Fruit fly (Drosophila melanogaster): ENCODE measurements around the gene CG10183.

DNA sequence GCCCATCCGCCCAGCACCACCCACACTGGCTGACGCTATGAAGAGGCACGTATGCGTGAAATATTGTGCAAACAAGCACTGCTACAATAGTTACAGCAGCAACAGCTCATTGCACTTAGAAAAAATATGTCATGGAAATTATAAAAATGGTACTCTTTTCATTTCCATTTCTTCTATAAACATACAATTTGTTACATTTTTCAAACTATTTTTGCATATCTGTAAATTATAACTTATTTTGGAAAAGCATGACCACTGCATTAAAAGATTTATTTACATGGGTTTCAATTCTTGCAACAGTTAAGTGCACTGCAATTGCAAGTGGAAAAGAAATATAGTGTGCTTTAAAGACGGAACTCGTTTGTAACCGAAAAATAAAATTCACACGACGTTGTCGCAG, 39.5 kb upstream of the CG10183 start:
- TF ChIP-seq ttk (optimal IDR thresholded peaks at IDR 0.05) (no peak), insv (optimal IDR thresholded peaks at IDR 0.05) (no peak)

Measured in Kc167 (cell line).